Worm (Caenorhabditis elegans) whole organism, L1 larva: Measurements from ENCODE around the gene chup-1.

Source experiments
- C04F5.9 ChIP-seq: sonication (generic microtip); optimal IDR thresholded peaks from 2 replicates; lab custom pipeline; 2016; ENCODE audit warnings: missing genetic modification characterization, missing compliant biosample characterization
- C16A3.4 ChIP-seq: fragments of 150-350 bp; optimal IDR thresholded peaks from 2 replicates; lab custom pipeline; 2014; ENCODE audit warnings: missing biosample characterization, missing genetic modification characterization
- C34B4.2 ChIP-seq: sonication (generic microtip); optimal IDR thresholded peaks from 2 replicates; lab custom pipeline; 2017; ENCODE audit warnings: mild to moderate bottlenecking, missing genetic modification characterization, missing compliant biosample characterization
- F16B12.6 ChIP-seq: fragments of 150-350 bp; optimal IDR thresholded peaks from 2 replicates; lab custom pipeline; 2014; ENCODE audit warnings: missing biosample characterization, missing genetic modification characterization
- Y116A8C.19 ChIP-seq: sonication (generic microtip); optimal IDR thresholded peaks from 2 replicates; lab custom pipeline; 2016; ENCODE audit warnings: missing compliant biosample characterization, missing genetic modification characterization, borderline replicate concordance
- aha-1 ChIP-seq: fragments of 150-350 bp; optimal IDR thresholded peaks from 2 replicates; lab custom pipeline; 2014; ENCODE audit warnings: missing biosample characterization, missing genetic modification characterization
- alr-1 ChIP-seq: fragments of 200-800 bp; sonication (Bioruptor generic); optimal IDR thresholded peaks from 2 replicates; lab custom pipeline; 2018; ENCODE audit warnings: borderline replicate concordance, mild to moderate bottlenecking, missing genetic modification characterization, missing compliant biosample characterization
- ama-1 ChIP-seq: fragments of 150-350 bp; optimal IDR thresholded peaks from 2 replicates; lab custom pipeline; 2014
- ceh-8 ChIP-seq: fragments of 200-800 bp; sonication (Bioruptor generic); optimal IDR thresholded peaks from 2 replicates; lab custom pipeline; 2018; ENCODE audit warnings: mild to moderate bottlenecking, missing genetic modification characterization, moderate library complexity, missing compliant biosample characterization
- ceh-88 ChIP-seq: fragments of 200-800 bp; sonication (Bioruptor generic); IDR thresholded peaks from 2 replicates; pipeline ENCODE4 v1.3.6; 2022; ENCODE audit warnings: missing genetic modification characterization, missing compliant biosample characterization
- dsc-1 ChIP-seq: sonication (generic microtip); optimal IDR thresholded peaks from 2 replicates; lab custom pipeline; 2016; ENCODE audit warnings: mild to moderate bottlenecking, missing genetic modification characterization, missing compliant biosample characterization
- egl-13 ChIP-seq: sonication (generic microtip); optimal IDR thresholded peaks from 2 replicates; lab custom pipeline; 2016; ENCODE audit warnings: missing genotype, missing genetic modification reagents, missing genetic modification characterization, missing compliant biosample characterization
- elt-3 ChIP-seq, 6 experiments: fragments of 150-350 bp in 1 of 6; sonication (generic microtip); optimal IDR thresholded peaks; 2 replicates each; lab custom pipeline; 2017 to 2018; ENCODE audit warnings: missing biosample characterization in 6 of 6, missing genetic modification characterization in 6 of 6, inconsistent platforms in 1 of 6
- ets-5 ChIP-seq: fragments of 200-800 bp; sonication (Bioruptor generic); IDR thresholded peaks from 2 replicates; pipeline ENCODE4 v1.3.6; 2022; ENCODE audit warnings: missing genetic modification characterization, missing compliant biosample characterization
- fkh-10 ChIP-seq: sonication (generic microtip); optimal IDR thresholded peaks from 2 replicates; lab custom pipeline; 2017; ENCODE audit warnings: missing biosample characterization, missing genetic modification reagents, missing genetic modification characterization
- fkh-4 ChIP-seq: sonication (generic microtip); optimal IDR thresholded peaks from 2 replicates; lab custom pipeline; 2016; ENCODE audit warnings: missing compliant biosample characterization, missing genetic modification characterization, borderline replicate concordance
- fkh-8 ChIP-seq: sonication (generic microtip); optimal IDR thresholded peaks from 2 replicates; lab custom pipeline; 2016; ENCODE audit warnings: mild to moderate bottlenecking, missing genetic modification characterization, missing compliant biosample characterization
- fos-1 ChIP-seq: fragments of 150-350 bp; optimal IDR thresholded peaks from 2 replicates; lab custom pipeline; 2014; ENCODE audit warnings: missing biosample characterization, missing genetic modification characterization
- hlh-4 ChIP-seq: sonication (generic microtip); optimal IDR thresholded peaks from 2 replicates; lab custom pipeline; 2016; ENCODE audit warnings: mild to moderate bottlenecking, missing genetic modification characterization, missing compliant biosample characterization
- irx-1 ChIP-seq: sonication (generic microtip); optimal IDR thresholded peaks from 2 replicates; lab custom pipeline; 2016; ENCODE audit warnings: missing genetic modification characterization, missing compliant biosample characterization
- isw-1 ChIP-seq: fragments of 200-800 bp; sonication (Bioruptor generic); IDR thresholded peaks from 2 replicates; pipeline ENCODE4 v1.3.6; 2022; ENCODE audit warnings: missing genetic modification characterization, missing compliant biosample characterization
- lin-14 ChIP-seq: fragments of 200-800 bp; sonication (Bioruptor generic); optimal IDR thresholded peaks from 2 replicates; lab custom pipeline; 2018; ENCODE audit warnings: mild to moderate bottlenecking, missing genetic modification characterization, moderate library complexity, missing compliant biosample characterization
- mef-2 ChIP-seq: fragments of 150-350 bp; optimal IDR thresholded peaks from 2 replicates; lab custom pipeline; 2014; ENCODE audit warnings: missing biosample characterization, missing genetic modification characterization
- mep-1 ChIP-seq: fragments of 150-350 bp; optimal IDR thresholded peaks from 2 replicates; lab custom pipeline; 2014; ENCODE audit warnings: missing biosample characterization, missing genetic modification characterization
- nhr-20 ChIP-seq: sonication (generic microtip); optimal IDR thresholded peaks from 2 replicates; lab custom pipeline; 2016; ENCODE audit warnings: mild to moderate bottlenecking, missing genetic modification characterization, missing compliant biosample characterization
- nhr-237 ChIP-seq: fragments of 150-350 bp; optimal IDR thresholded peaks from 2 replicates; lab custom pipeline; 2014; ENCODE audit warnings: missing biosample characterization, missing genetic modification characterization
- nhr-28 ChIP-seq: fragments of 150-350 bp; optimal IDR thresholded peaks from 2 replicates; lab custom pipeline; 2014; ENCODE audit warnings: missing biosample characterization, missing genetic modification characterization
- nhr-47 ChIP-seq: sonication (generic microtip); optimal IDR thresholded peaks from 2 replicates; lab custom pipeline; 2016; ENCODE audit warnings: mild to moderate bottlenecking, missing genetic modification characterization, moderate library complexity, missing compliant biosample characterization
- nhr-71 ChIP-seq: sonication (generic microtip); optimal IDR thresholded peaks from 2 replicates; lab custom pipeline; 2016; ENCODE audit warnings: mild to moderate bottlenecking, missing genetic modification characterization, moderate library complexity, missing compliant biosample characterization
- nhr-77 ChIP-seq: fragments of 150-350 bp; optimal IDR thresholded peaks from 2 replicates; lab custom pipeline; 2014; ENCODE audit warnings: missing biosample characterization, missing genetic modification characterization
- nhr-84 ChIP-seq: sonication (generic microtip); optimal IDR thresholded peaks from 2 replicates; lab custom pipeline; 2017; ENCODE audit warnings: missing biosample characterization, missing genetic modification characterization
- nhr-85 ChIP-seq: sonication (generic microtip); peaks from one replicate; lab custom pipeline; 2016; ENCODE audit warnings: missing genetic modification characterization, inconsistent platforms, missing compliant biosample characterization
- nhr-90 ChIP-seq: sonication (generic microtip); optimal IDR thresholded peaks from 2 replicates; lab custom pipeline; 2016; ENCODE audit warnings: mild to moderate bottlenecking, missing genetic modification characterization, missing compliant biosample characterization; ENCODE audit not compliant: poor library complexity
- pag-3 ChIP-seq: sonication (generic microtip); optimal IDR thresholded peaks from 2 replicates; lab custom pipeline; 2017; ENCODE audit warnings: missing genetic modification characterization, mild to moderate bottlenecking, missing compliant biosample characterization, antibody characterized with exemption, borderline replicate concordance; ENCODE audit not compliant: insufficient read depth
- pax-3 ChIP-seq: fragments of 200-800 bp; sonication (Bioruptor generic); optimal IDR thresholded peaks from 2 replicates; lab custom pipeline; 2018; ENCODE audit warnings: mild to moderate bottlenecking, missing genetic modification characterization, moderate library complexity, missing compliant biosample characterization
- skn-1 ChIP-seq: fragments of 150-350 bp; optimal IDR thresholded peaks from 2 replicates; lab custom pipeline; 2014; ENCODE audit warnings: missing biosample characterization, missing genetic modification characterization
- snpc-4 ChIP-seq: fragments of 150-350 bp; optimal IDR thresholded peaks from 2 replicates; lab custom pipeline; 2014; ENCODE audit warnings: missing biosample characterization, missing genetic modification characterization
- sptf-1 ChIP-seq: fragments of 150-350 bp; optimal IDR thresholded peaks from 2 replicates; lab custom pipeline; 2014; ENCODE audit warnings: missing biosample characterization, missing genetic modification characterization
- sup-37 ChIP-seq: fragments of 200-800 bp; sonication (Bioruptor generic); optimal IDR thresholded peaks from 2 replicates; lab custom pipeline; 2018; ENCODE audit warnings: mild to moderate bottlenecking, missing genetic modification characterization, missing compliant biosample characterization
- unc-130 ChIP-seq: fragments of 150-350 bp; optimal IDR thresholded peaks from 2 replicates; lab custom pipeline; 2017; ENCODE audit warnings: missing biosample characterization, missing genetic modification characterization, inconsistent platforms
- unc-86 ChIP-seq: sonication (generic microtip); optimal IDR thresholded peaks from 2 replicates; lab custom pipeline; 2016; ENCODE audit warnings: missing genetic modification characterization, missing compliant biosample characterization
- vab-15 ChIP-seq: sonication (generic microtip); optimal IDR thresholded peaks from 2 replicates; lab custom pipeline; 2017; ENCODE audit warnings: missing genotype, mild to moderate bottlenecking, missing genetic modification characterization, missing compliant biosample characterization
- xbp-1 ChIP-seq: sonication (generic microtip); optimal IDR thresholded peaks from 2 replicates; lab custom pipeline; 2016; ENCODE audit warnings: missing genetic modification characterization, missing compliant biosample characterization
- zip-4 ChIP-seq: fragments of 200-800 bp; sonication (Bioruptor generic); optimal IDR thresholded peaks from 2 replicates; lab custom pipeline; 2018; ENCODE audit warnings: mild to moderate bottlenecking, missing genetic modification characterization, moderate library complexity, missing compliant biosample characterization
- ztf-4 ChIP-seq: fragments of 150-350 bp; optimal IDR thresholded peaks from 2 replicates; lab custom pipeline; 2014; ENCODE audit warnings: missing biosample characterization, missing genetic modification characterization

chup-1 gene

ce11 chrX:8742896-8743295, 49.1 kb upstream of the chup-1 start, which contains the start of gene M02D8.7:
TSS of gene M02D8.7 (minus strand) at chrX:8742996.
- TF ChIP-seq ztf-4 (tag; lab: Kevin White, UChicago): no peak
- no peak for TF ChIP-seq egl-13 (tag; lab: Kevin White, UChicago)
- no peak for TF ChIP-seq nhr-90
- TF ChIP-seq unc-130 (tag; lab: Kevin White, UChicago): no peak
- no peak for TF ChIP-seq xbp-1 (tag; lab: Kevin White, UChicago)
- TF ChIP-seq pag-3 (tag; lab: Kevin White, UChicago): no peak
- TF ChIP-seq C04F5.9 (tag; lab: Kevin White, UChicago): no peak
- no peak for TF ChIP-seq alr-1 (tag; lab: Kevin White, UChicago)
- TF ChIP-seq nhr-28 (tag; lab: Kevin White, UChicago): no peak
- no peak for TF ChIP-seq nhr-77 (tag; lab: Kevin White, UChicago)
- no peak for TF ChIP-seq fkh-10
- TF ChIP-seq fos-1 (tag; lab: Kevin White, UChicago): no peak

ce11 chrX:8744192-8744985, 47.6 kb upstream of the chup-1 start:
- TF ChIP-seq ceh-8 (GFP tag; lab: Kevin White, UChicago): peak; percentile 54
- TF ChIP-seq nhr-71 (tag; lab: Kevin White, UChicago): peak; percentile 66
- TF ChIP-seq pax-3 (tag; lab: Kevin White, UChicago): peak; percentile 12
- no peak for TF ChIP-seq F16B12.6 (tag; lab: Kevin White, UChicago)
- TF ChIP-seq nhr-20: peak; percentile 20
- TF ChIP-seq fkh-8 (tag; lab: Kevin White, UChicago): peak; percentile 74
- peak; percentile 91 for TF ChIP-seq dsc-1
- peak; percentile 44 for TF ChIP-seq nhr-47 (tag; lab: Kevin White, UChicago)
- no peak for TF ChIP-seq irx-1 (tag; lab: Kevin White, UChicago)
- peak; percentile 18 for TF ChIP-seq fkh-10
- TF ChIP-seq zip-4 (GFP tag; lab: Kevin White, UChicago): no peak

ce11 chrX:8745524-8745923, 46.4 kb upstream of the chup-1 start:
- TF ChIP-seq hlh-4 (tag; lab: Kevin White, UChicago) (no peak), nhr-20 (no peak), skn-1 (tag; lab: Kevin White, UChicago) (no peak), ceh-8 (GFP tag; lab: Kevin White, UChicago) (no peak), pax-3 (tag; lab: Kevin White, UChicago) (peak; percentile 2), snpc-4 (tag; lab: Kevin White, UChicago) (no peak), lin-14 (GFP tag; lab: Kevin White, UChicago) (no peak), pag-3 (tag; lab: Kevin White, UChicago) (no peak), zip-4 (GFP tag; lab: Kevin White, UChicago) (no peak), nhr-77 (tag; lab: Kevin White, UChicago) (no peak), unc-86 (tag; lab: Kevin White, UChicago) (no peak), nhr-237 (tag; lab: Kevin White, UChicago) (no peak), fkh-4 (tag; lab: Kevin White, UChicago) (no peak), isw-1 (no peak), dsc-1 (peak; percentile 91), fkh-8 (tag; lab: Kevin White, UChicago) (peak; percentile 44), fkh-10 (no peak), C16A3.4 (tag; lab: Kevin White, UChicago) (no peak), elt-3 (tag; optimal IDR thresholded peaks at IDR 0.05; lab: Kevin White, UChicago) (no peak), mep-1 (no peak), irx-1 (tag; lab: Kevin White, UChicago) (no peak)

- TF ChIP-seq sptf-1 (tag; lab: Kevin White, UChicago) (no peak), egl-13 (tag; lab: Kevin White, UChicago) (no peak), xbp-1 (tag; lab: Kevin White, UChicago) (no peak), snpc-4 (tag; lab: Kevin White, UChicago) (no peak), fkh-8 (tag; lab: Kevin White, UChicago) (no peak), mef-2 (tag; lab: Kevin White, UChicago) (no peak), alr-1 (tag; lab: Kevin White, UChicago) (no peak), ama-1 (lab: Kevin White, UChicago) (no peak), C34B4.2 (tag; lab: Kevin White, UChicago) (no peak), mep-1 (no peak), ets-5 (no peak), ceh-88 (no peak), vab-15 (tag; lab: Kevin White, UChicago) (no peak), nhr-84 (tag; lab: Kevin White, UChicago) (no peak), aha-1 (tag; lab: Kevin White, UChicago) (no peak), Y116A8C.19 (no peak), nhr-85 (no peak), sup-37 (GFP tag; lab: Kevin White, UChicago) (no peak), pax-3 (tag; lab: Kevin White, UChicago) (no peak)
Measured at ce11 chrX:8750209-8750608, 41.8 kb upstream of the chup-1 start.
